Worm (Caenorhabditis elegans) whole organism, late embryonic: ENCODE data around the gene K07F5.8.

Experiments used
- C08G9.2 ChIP-seq: sonication (generic microtip); optimal IDR thresholded peaks from 2 replicates; lab custom pipeline; 2016; ENCODE audit warnings: mild to moderate bottlenecking, missing genetic modification characterization, moderate library complexity, missing compliant biosample characterization
- T23F11.4 ChIP-seq: fragments of 200-800 bp; sonication (Bioruptor generic); optimal IDR thresholded peaks from 2 replicates; lab custom pipeline; 2018; ENCODE audit warnings: mild to moderate bottlenecking, missing genetic modification characterization, missing compliant biosample characterization
- ama-1 ChIP-seq: fragments of 150-350 bp; optimal IDR thresholded peaks from 2 replicates; lab custom pipeline; 2014
- ceh-6 ChIP-seq: fragments of 200-800 bp; sonication (Bioruptor generic); optimal IDR thresholded peaks from 2 replicates; lab custom pipeline; 2018; ENCODE audit warnings: mild to moderate bottlenecking, missing genetic modification characterization, missing compliant biosample characterization
- dve-1 ChIP-seq: sonication (generic microtip); optimal IDR thresholded peaks from 2 replicates; lab custom pipeline; 2017; ENCODE audit warnings: antibody characterized with exemption, mild to moderate bottlenecking, missing genetic modification characterization, missing compliant biosample characterization
- ets-4 ChIP-seq: sonication (generic microtip); optimal IDR thresholded peaks from 2 replicates; lab custom pipeline; 2016; ENCODE audit warnings: missing genetic modification characterization, missing compliant biosample characterization
- lin-11 ChIP-seq: fragments of 200-800 bp; sonication (Bioruptor generic); optimal IDR thresholded peaks from 2 replicates; lab custom pipeline; 2018; ENCODE audit warnings: mild to moderate bottlenecking, missing genetic modification characterization, missing compliant biosample characterization
- pha-2 ChIP-seq: sonication (generic microtip); optimal IDR thresholded peaks from 2 replicates; lab custom pipeline; 2017; ENCODE audit warnings: mild to moderate bottlenecking, missing genetic modification characterization, missing compliant biosample characterization
- pha-4 ChIP-seq: fragments of 150-350 bp; optimal IDR thresholded peaks from 2 replicates; lab custom pipeline; 2018; ENCODE audit warnings: missing biosample characterization, missing genetic modification reagents, missing genetic modification characterization
- rnt-1 ChIP-seq: sonication (generic microtip); optimal IDR thresholded peaks from 2 replicates; lab custom pipeline; 2016; ENCODE audit warnings: missing genetic modification characterization, missing compliant biosample characterization
- unc-86 ChIP-seq: sonication (generic microtip); optimal IDR thresholded peaks from 2 replicates; lab custom pipeline; 2016; ENCODE audit warnings: missing genetic modification characterization, missing compliant biosample characterization
- zip-5 ChIP-seq: sonication (generic microtip); optimal IDR thresholded peaks from 2 replicates; lab custom pipeline; 2016; ENCODE audit warnings: missing genetic modification characterization, missing compliant biosample characterization

DNA sequence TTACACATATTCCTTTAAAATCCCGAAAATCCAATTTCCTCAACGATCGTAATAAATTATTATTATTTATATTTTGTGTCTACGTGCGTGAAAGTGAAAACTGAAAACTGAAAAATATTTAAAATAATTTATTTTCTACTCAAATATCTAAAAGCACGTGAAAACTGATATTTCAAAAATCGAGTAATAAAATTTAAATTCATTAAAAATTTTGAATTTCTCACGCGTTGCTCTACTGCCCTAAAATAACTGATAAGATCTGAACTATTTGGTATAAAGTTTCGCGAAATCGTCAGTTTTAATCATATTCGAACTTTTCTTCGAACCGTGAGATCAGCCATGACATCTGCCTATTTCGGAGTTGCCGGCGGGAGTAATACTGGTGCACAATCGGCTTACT is 2.7 kb upstream of the K07F5.8 start, which contains the start of gene ssq-1:
- TF ChIP-seq dve-1 (tag; lab: Kevin White, UChicago) (no peak), C08G9.2 (no peak), ets-4 (tag; lab: Kevin White, UChicago) (no peak), pha-4 (tag; lab: Kevin White, UChicago) (no peak), ama-1 (lab: Kevin White, UChicago) (no peak), ceh-6 (GFP tag; lab: Kevin White, UChicago) (no peak), pha-2 (tag; lab: Kevin White, UChicago) (no peak), rnt-1 (tag; lab: Kevin White, UChicago) (no peak), T23F11.4 (GFP tag; lab: Kevin White, UChicago) (no peak), lin-11 (tag; lab: Kevin White, UChicago) (no peak), unc-86 (no peak), zip-5 (no peak)
